Fruit fly (Drosophila melanogaster): ENCODE data around the gene CG18304.

DNA sequence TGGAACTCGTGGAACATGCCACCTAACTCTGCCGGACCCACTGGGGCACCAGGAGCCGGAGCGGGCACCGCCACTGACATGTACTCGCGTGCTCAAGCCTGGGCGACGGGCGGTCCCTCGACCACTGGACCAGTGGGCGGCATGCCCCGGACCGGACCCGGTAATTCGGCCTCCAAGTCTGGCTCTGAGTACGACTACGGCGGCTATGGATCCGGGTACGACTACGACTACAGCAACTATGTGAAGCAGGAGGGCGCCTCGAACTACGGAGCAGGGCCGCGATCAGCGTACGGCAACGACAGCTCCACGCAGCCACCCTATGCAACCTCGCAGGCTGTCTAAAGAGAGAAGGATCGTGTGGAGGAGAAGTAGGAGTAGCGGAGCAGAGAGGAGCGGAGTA is 17.5 kb downstream of the CG18304 start:
- TF ChIP-seq Sp1 (GFP tag; optimal IDR thresholded peaks at IDR 0.05): no peak
- TF ChIP-seq usp (GFP tag; optimal IDR thresholded peaks at IDR 0.05): no peak

All from whole organism, wandering third instar larva.